Worm (Caenorhabditis elegans) whole organism, L4/young adult: ENCODE results near the gene R02D5.1.

Source experiments
- W03F9.2 ChIP-seq: fragments of 150-350 bp; optimal IDR thresholded peaks from 2 replicates; lab custom pipeline; 2014; ENCODE audit warnings: missing biosample characterization, missing genetic modification characterization
- dao-5 ChIP-seq: sonication (generic microtip); optimal IDR thresholded peaks from 2 replicates; lab custom pipeline; 2016; ENCODE audit warnings: missing genotype, missing genetic modification characterization, moderate library complexity, missing compliant biosample characterization
- him-1 ChIP-seq: sonication (generic microtip); optimal IDR thresholded peaks from 2 replicates; lab custom pipeline; 2016; ENCODE audit warnings: missing genotype, missing genetic modification reagents, missing genetic modification characterization, missing compliant biosample characterization

- TF ChIP-seq dao-5 (tag; lab: Kevin White, UChicago) (no peak), him-1 (tag; lab: Kevin White, UChicago) (no peak), W03F9.2 (tag; lab: Kevin White, UChicago) (no peak)
Observed at ce11 chrV:14542138-14542537, 34.1 kb downstream of the R02D5.1 start.
